Worm (Caenorhabditis elegans) whole organism, L1 larva: ENCODE data around the gene spe-44.

Experiments used
- C34B4.2 ChIP-seq: sonication (generic microtip); optimal IDR thresholded peaks from 2 replicates; lab custom pipeline; 2017; ENCODE audit warnings: mild to moderate bottlenecking, missing genetic modification characterization, missing compliant biosample characterization
- Y116A8C.19 ChIP-seq: sonication (generic microtip); optimal IDR thresholded peaks from 2 replicates; lab custom pipeline; 2016; ENCODE audit warnings: missing compliant biosample characterization, missing genetic modification characterization, borderline replicate concordance
- aha-1 ChIP-seq: fragments of 150-350 bp; optimal IDR thresholded peaks from 2 replicates; lab custom pipeline; 2014; ENCODE audit warnings: missing biosample characterization, missing genetic modification characterization
- alr-1 ChIP-seq: fragments of 200-800 bp; sonication (Bioruptor generic); optimal IDR thresholded peaks from 2 replicates; lab custom pipeline; 2018; ENCODE audit warnings: borderline replicate concordance, mild to moderate bottlenecking, missing genetic modification characterization, missing compliant biosample characterization
- ceh-8 ChIP-seq: fragments of 200-800 bp; sonication (Bioruptor generic); optimal IDR thresholded peaks from 2 replicates; lab custom pipeline; 2018; ENCODE audit warnings: mild to moderate bottlenecking, missing genetic modification characterization, moderate library complexity, missing compliant biosample characterization
- ceh-82 ChIP-seq, 3 experiments: fragments of 150-350 bp in 1 of 3; sonication (generic microtip) in 2 of 3; optimal IDR thresholded peaks; 2 replicates each; lab custom pipeline; 2014 to 2017; ENCODE audit warnings: missing biosample characterization in 3 of 3, missing genetic modification characterization in 3 of 3
- dpl-1 ChIP-seq, 3 experiments: fragments of 150-350 bp in 2 of 3; sonication (generic microtip) in 1 of 3; optimal IDR thresholded peaks; 2 replicates each; lab custom pipeline; 2014 to 2017; ENCODE audit warnings: missing biosample characterization in 3 of 3, missing genetic modification characterization in 3 of 3, missing genetic modification reagents in 3 of 3
- efl-1 ChIP-seq, 4 experiments: fragments of 150-350 bp; optimal IDR thresholded peaks in 3 of 4; peaks in 1 of 4; 1 replicate in 1 of 4; 2 replicates in 3 of 4; lab custom pipeline; 2014; ENCODE audit warnings: missing biosample characterization in 2 of 4, missing genetic modification characterization in 2 of 4, missing genetic modification reagents in 2 of 4
- egl-13 ChIP-seq: sonication (generic microtip); optimal IDR thresholded peaks from 2 replicates; lab custom pipeline; 2016; ENCODE audit warnings: missing genotype, missing genetic modification reagents, missing genetic modification characterization, missing compliant biosample characterization
- ets-5 ChIP-seq: fragments of 200-800 bp; sonication (Bioruptor generic); IDR thresholded peaks from 2 replicates; pipeline ENCODE4 v1.3.6; 2022; ENCODE audit warnings: missing genetic modification characterization, missing compliant biosample characterization
- fkh-10 ChIP-seq: sonication (generic microtip); optimal IDR thresholded peaks from 2 replicates; lab custom pipeline; 2017; ENCODE audit warnings: missing biosample characterization, missing genetic modification reagents, missing genetic modification characterization
- fkh-4 ChIP-seq: sonication (generic microtip); optimal IDR thresholded peaks from 2 replicates; lab custom pipeline; 2016; ENCODE audit warnings: missing compliant biosample characterization, missing genetic modification characterization, borderline replicate concordance
- fkh-8 ChIP-seq: sonication (generic microtip); optimal IDR thresholded peaks from 2 replicates; lab custom pipeline; 2016; ENCODE audit warnings: mild to moderate bottlenecking, missing genetic modification characterization, missing compliant biosample characterization
- grh-1 ChIP-seq: fragments of 200-800 bp; sonication (Bioruptor generic); IDR thresholded peaks from 2 replicates; pipeline ENCODE4 v1.3.6; 2022; ENCODE audit warnings: missing genetic modification reagents, missing genetic modification characterization, missing compliant biosample characterization
- irx-1 ChIP-seq: sonication (generic microtip); optimal IDR thresholded peaks from 2 replicates; lab custom pipeline; 2016; ENCODE audit warnings: missing genetic modification characterization, missing compliant biosample characterization
- lin-13 ChIP-seq: fragments of 150-350 bp; optimal IDR thresholded peaks from 2 replicates; lab custom pipeline; 2014; ENCODE audit warnings: missing biosample characterization, missing genetic modification reagents, missing genetic modification characterization
- lin-15B ChIP-seq: fragments of 150-350 bp; sonication (generic microtip); optimal IDR thresholded peaks from 3 replicates; lab custom pipeline; 2014; ENCODE audit warnings: missing biosample characterization, missing genetic modification characterization
- lin-35 ChIP-seq, 2 experiments: fragments of 150-350 bp; optimal IDR thresholded peaks; 2 replicates each; lab custom pipeline; 2014; ENCODE audit warnings: missing biosample characterization in 2 of 2, missing genetic modification characterization in 2 of 2, missing genetic modification reagents in 2 of 2
- lir-3 ChIP-seq: sonication (generic microtip); optimal IDR thresholded peaks from 2 replicates; lab custom pipeline; 2016; ENCODE audit warnings: mild to moderate bottlenecking, missing genetic modification characterization, moderate library complexity, missing compliant biosample characterization; ENCODE audit not compliant: poor library complexity
- lsy-2 ChIP-seq, 2 experiments: fragments of 150-350 bp; optimal IDR thresholded peaks; 2 replicates each; lab custom pipeline; 2014; ENCODE audit warnings: missing biosample characterization in 2 of 2, missing genetic modification characterization in 2 of 2
- mdl-1 ChIP-seq, 2 experiments: fragments of 150-350 bp; optimal IDR thresholded peaks; 2 replicates each; lab custom pipeline; 2014 to 2017; ENCODE audit warnings: missing biosample characterization in 2 of 2, missing genetic modification characterization in 2 of 2, inconsistent platforms in 1 of 2
- nhr-11 ChIP-seq: fragments of 150-350 bp; optimal IDR thresholded peaks from 2 replicates; lab custom pipeline; 2014; ENCODE audit warnings: missing biosample characterization, missing genetic modification characterization
- nhr-19 ChIP-seq: fragments of 200-800 bp; sonication (Bioruptor generic); conservative IDR thresholded peaks from 2 replicates; pipeline ENCODE4 v1.3.6; 2022; ENCODE audit warnings: missing genetic modification characterization, missing compliant biosample characterization
- nhr-237 ChIP-seq: fragments of 150-350 bp; optimal IDR thresholded peaks from 2 replicates; lab custom pipeline; 2014; ENCODE audit warnings: missing biosample characterization, missing genetic modification characterization
- nhr-28 ChIP-seq: fragments of 150-350 bp; optimal IDR thresholded peaks from 2 replicates; lab custom pipeline; 2014; ENCODE audit warnings: missing biosample characterization, missing genetic modification characterization
- nhr-47 ChIP-seq: sonication (generic microtip); optimal IDR thresholded peaks from 2 replicates; lab custom pipeline; 2016; ENCODE audit warnings: mild to moderate bottlenecking, missing genetic modification characterization, moderate library complexity, missing compliant biosample characterization
- nhr-71 ChIP-seq: sonication (generic microtip); optimal IDR thresholded peaks from 2 replicates; lab custom pipeline; 2016; ENCODE audit warnings: mild to moderate bottlenecking, missing genetic modification characterization, moderate library complexity, missing compliant biosample characterization
- nhr-76 ChIP-seq: sonication (generic microtip); optimal IDR thresholded peaks from 2 replicates; lab custom pipeline; 2017; ENCODE audit warnings: missing biosample characterization, missing genetic modification characterization
- nhr-77 ChIP-seq: fragments of 150-350 bp; optimal IDR thresholded peaks from 2 replicates; lab custom pipeline; 2014; ENCODE audit warnings: missing biosample characterization, missing genetic modification characterization
- pag-3 ChIP-seq: sonication (generic microtip); optimal IDR thresholded peaks from 2 replicates; lab custom pipeline; 2017; ENCODE audit warnings: missing genetic modification characterization, mild to moderate bottlenecking, missing compliant biosample characterization, antibody characterized with exemption, borderline replicate concordance; ENCODE audit not compliant: insufficient read depth
- rnt-1 ChIP-seq: sonication (generic microtip); optimal IDR thresholded peaks from 2 replicates; lab custom pipeline; 2016; ENCODE audit warnings: mild to moderate bottlenecking, missing genetic modification characterization, moderate library complexity, missing compliant biosample characterization
- sup-37 ChIP-seq: fragments of 200-800 bp; sonication (Bioruptor generic); optimal IDR thresholded peaks from 2 replicates; lab custom pipeline; 2018; ENCODE audit warnings: mild to moderate bottlenecking, missing genetic modification characterization, missing compliant biosample characterization
- tbx-2 ChIP-seq: sonication (generic microtip); optimal IDR thresholded peaks from 2 replicates; lab custom pipeline; 2016; ENCODE audit warnings: missing genetic modification characterization, missing compliant biosample characterization
- zag-1 ChIP-seq: fragments of 150-350 bp; optimal IDR thresholded peaks from 2 replicates; lab custom pipeline; 2014; ENCODE audit warnings: missing biosample characterization, missing genetic modification characterization
- ztf-4 ChIP-seq: fragments of 150-350 bp; optimal IDR thresholded peaks from 2 replicates; lab custom pipeline; 2014; ENCODE audit warnings: missing biosample characterization, missing genetic modification characterization

The spe-44 gene

ce11 chrIV:12417536-12418195 lies 36.3 kb downstream of the spe-44 start, which contains the start of gene F08G5.3 (continued):
- TF ChIP-seq nhr-11 (tag; lab: Kevin White, UChicago), result no peak
- TF ChIP-seq Y116A8C.19 (tag; lab: Kevin White, UChicago), result no peak
- TF ChIP-seq nhr-47 (tag; lab: Kevin White, UChicago), result peak; percentile 49
- no peak for TF ChIP-seq nhr-76 (tag; lab: Kevin White, UChicago)
- TF ChIP-seq ceh-8 (GFP tag; lab: Kevin White, UChicago), result no peak
- TF ChIP-seq nhr-71, result peak; percentile 65
- TF ChIP-seq efl-1 (optimal IDR thresholded peaks at IDR 0.05; lab: Kevin White, UChicago), result peak in 1 of 2 experiments; percentile 43
- peak; percentile 17 to 92 for TF ChIP-seq efl-1 (GFP tag; optimal IDR thresholded peaks at IDR 0.05 in 1 of 2; lab: Kevin White, UChicago)
- TF ChIP-seq alr-1 (tag; lab: Kevin White, UChicago), result no peak

ce11 chrIV:12416629-12417404 lies 37.2 kb downstream of the spe-44 start:
- TF ChIP-seq egl-13 (tag; lab: Kevin White, UChicago) (no peak), rnt-1 (peak; percentile 21), efl-1 (optimal IDR thresholded peaks at IDR 0.05; lab: Kevin White, UChicago) (peak in 1 of 2 experiments; percentile 10), efl-1 (GFP tag; optimal IDR thresholded peaks at IDR 0.05 in 1 of 2; lab: Kevin White, UChicago) (peak in 1 of 2 experiments; percentile 87), nhr-19 (GFP tag; lab: Robert Waterston, UW) (peak; percentile 34), zag-1 (no peak), sup-37 (GFP tag; lab: Kevin White, UChicago) (no peak), lir-3 (tag; lab: Kevin White, UChicago) (no peak), tbx-2 (tag; lab: Kevin White, UChicago) (no peak), C34B4.2 (tag; lab: Kevin White, UChicago) (no peak), ceh-8 (GFP tag; lab: Kevin White, UChicago) (no peak), irx-1 (no peak), nhr-71 (peak; percentile 13), nhr-28 (tag; lab: Kevin White, UChicago) (no peak), ceh-82 (tag; optimal IDR thresholded peaks at IDR 0.05; lab: Kevin White, UChicago) (no peak), dpl-1 (GFP tag; optimal IDR thresholded peaks at IDR 0.05; lab: Kevin White, UChicago) (no peak), pag-3 (tag; lab: Kevin White, UChicago) (no peak), lin-15B (tag; lab: Kevin White, UChicago) (no peak), fkh-8 (tag; lab: Kevin White, UChicago) (no peak), aha-1 (tag; lab: Kevin White, UChicago) (no peak), ztf-4 (tag; lab: Kevin White, UChicago) (no peak), lsy-2 (tag; optimal IDR thresholded peaks at IDR 0.05; lab: Kevin White, UChicago) (peak in 1 of 2 experiments; percentile 24), fkh-4 (tag; lab: Kevin White, UChicago) (no peak), mdl-1 (tag; optimal IDR thresholded peaks at IDR 0.05; lab: Kevin White, UChicago) (no peak), lin-13 (GFP tag; lab: Kevin White, UChicago) (no peak), nhr-77 (tag; lab: Kevin White, UChicago) (no peak), nhr-237 (no peak), lin-35 (GFP tag; optimal IDR thresholded peaks at IDR 0.05; lab: Kevin White, UChicago) (peak in 1 of 2 experiments; percentile 10), grh-1 (no peak)

- TF ChIP-seq efl-1 (optimal IDR thresholded peaks at IDR 0.05; lab: Kevin White, UChicago) (no peak), efl-1 (GFP tag; optimal IDR thresholded peaks at IDR 0.05 in 1 of 2; lab: Kevin White, UChicago) (peak in 1 of 2 experiments; percentile 28), ets-5 (GFP tag; lab: Robert Waterston, UW) (no peak), fkh-10 (GFP tag; lab: Kevin White, UChicago) (peak; percentile 71)
Measured at ce11 chrIV:12414601-12415000, 39.4 kb downstream of the spe-44 start.
